Worm (Caenorhabditis elegans) whole organism, L1 larva: Measurements from ENCODE around the gene C25F9.15.

Experiments used
- aly-2 ChIP-seq: fragments of 150-350 bp; optimal IDR thresholded peaks from 2 replicates; lab custom pipeline; 2014; ENCODE audit warnings: missing biosample characterization, missing genetic modification characterization
- elt-2 ChIP-seq: sonication (generic microtip); optimal IDR thresholded peaks from 2 replicates; lab custom pipeline; 2016; ENCODE audit warnings: missing genetic modification characterization, mild to moderate bottlenecking, inconsistent platforms, missing compliant biosample characterization, missing genetic modification reagents
- grh-1 ChIP-seq: fragments of 200-800 bp; sonication (Bioruptor generic); IDR thresholded peaks from 2 replicates; pipeline ENCODE4 v1.3.6; 2022; ENCODE audit warnings: missing genetic modification reagents, missing genetic modification characterization, missing compliant biosample characterization
- hpl-2 ChIP-seq: fragments of 150-350 bp; optimal IDR thresholded peaks from 2 replicates; lab custom pipeline; 2014; ENCODE audit warnings: missing biosample characterization, missing genetic modification reagents, missing genetic modification characterization
- irx-1 ChIP-seq: sonication (generic microtip); optimal IDR thresholded peaks from 2 replicates; lab custom pipeline; 2016; ENCODE audit warnings: missing genetic modification characterization, missing compliant biosample characterization
- lin-35 ChIP-seq, 2 experiments: fragments of 150-350 bp; optimal IDR thresholded peaks; 2 replicates each; lab custom pipeline; 2014; ENCODE audit warnings: missing biosample characterization in 2 of 2, missing genetic modification characterization in 2 of 2, missing genetic modification reagents in 2 of 2
- mef-2 ChIP-seq: fragments of 150-350 bp; optimal IDR thresholded peaks from 2 replicates; lab custom pipeline; 2014; ENCODE audit warnings: missing biosample characterization, missing genetic modification characterization
- nhr-12 ChIP-seq: sonication (generic microtip); optimal IDR thresholded peaks from 2 replicates; lab custom pipeline; 2017; ENCODE audit warnings: missing biosample characterization, missing genetic modification characterization
- rnt-1 ChIP-seq: sonication (generic microtip); optimal IDR thresholded peaks from 2 replicates; lab custom pipeline; 2016; ENCODE audit warnings: mild to moderate bottlenecking, missing genetic modification characterization, moderate library complexity, missing compliant biosample characterization
- snpc-4 ChIP-seq: fragments of 150-350 bp; optimal IDR thresholded peaks from 2 replicates; lab custom pipeline; 2014; ENCODE audit warnings: missing biosample characterization, missing genetic modification characterization
- swsn-7 ChIP-seq: sonication (generic microtip); optimal IDR thresholded peaks from 2 replicates; lab custom pipeline; 2016; ENCODE audit warnings: missing genetic modification characterization, missing compliant biosample characterization
- unc-30 ChIP-seq: sonication (generic microtip); optimal IDR thresholded peaks from 2 replicates; lab custom pipeline; 2017; ENCODE audit warnings: missing biosample characterization, missing genetic modification characterization

The C25F9.15 gene

DNA sequence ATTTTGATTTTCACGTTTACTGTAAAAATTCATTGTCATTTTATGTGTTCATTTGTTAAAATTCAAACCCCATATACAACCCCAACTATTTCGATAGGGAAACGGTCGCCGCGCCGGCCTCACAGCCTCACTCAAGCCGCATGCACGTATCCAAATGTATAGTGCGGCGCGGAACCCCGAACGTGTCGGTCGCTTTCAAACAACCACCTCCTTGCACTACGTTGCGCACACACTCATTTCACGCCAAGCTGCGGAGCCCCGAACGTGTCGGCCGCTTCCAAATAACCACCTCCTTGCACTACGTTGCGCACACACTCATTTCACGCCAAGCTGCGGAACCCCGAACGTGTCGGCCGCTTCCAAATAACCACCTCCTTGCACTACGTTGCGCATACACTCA is 48.8 kb downstream of the C25F9.15 start:
- TF ChIP-seq snpc-4 (tag; lab: Kevin White, UChicago) = peak; percentile 48

DNA sequence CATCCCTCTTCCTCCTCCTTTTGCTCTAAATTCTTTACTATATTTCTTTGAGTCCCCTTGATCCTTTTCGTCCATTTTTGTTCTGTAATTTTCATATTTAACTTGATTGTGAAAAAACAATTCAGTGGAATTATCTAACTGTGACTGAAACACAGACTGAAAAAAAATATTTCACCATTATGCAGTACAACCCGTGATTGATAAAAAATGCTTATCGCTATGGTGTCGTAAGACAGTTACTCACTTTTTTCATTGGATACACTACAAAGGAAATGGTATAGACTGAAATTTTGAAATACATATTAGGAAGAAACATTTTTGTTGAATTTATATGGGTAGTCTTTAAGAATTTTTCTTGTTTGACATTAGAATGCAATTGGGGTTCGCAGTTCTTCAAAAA is 49.6 kb downstream of the C25F9.15 start, which contains the start of gene Y43F8B.23:
Gene Y43F8B.23, minus strand, starts transcription at position 75 of the 400 bp plus-strand sequence.
- TF ChIP-seq aly-2 (tag; lab: Kevin White, UChicago) = no peak
- TF ChIP-seq grh-1 (GFP tag; lab: Robert Waterston, UW) = no peak
- peak in 1 of 2 experiments; percentile 7 for TF ChIP-seq lin-35 (GFP tag; optimal IDR thresholded peaks at IDR 0.05; lab: Kevin White, UChicago)
- TF ChIP-seq mef-2 (tag; lab: Kevin White, UChicago) = no peak
- peak; percentile 48 for TF ChIP-seq elt-2

DNA sequence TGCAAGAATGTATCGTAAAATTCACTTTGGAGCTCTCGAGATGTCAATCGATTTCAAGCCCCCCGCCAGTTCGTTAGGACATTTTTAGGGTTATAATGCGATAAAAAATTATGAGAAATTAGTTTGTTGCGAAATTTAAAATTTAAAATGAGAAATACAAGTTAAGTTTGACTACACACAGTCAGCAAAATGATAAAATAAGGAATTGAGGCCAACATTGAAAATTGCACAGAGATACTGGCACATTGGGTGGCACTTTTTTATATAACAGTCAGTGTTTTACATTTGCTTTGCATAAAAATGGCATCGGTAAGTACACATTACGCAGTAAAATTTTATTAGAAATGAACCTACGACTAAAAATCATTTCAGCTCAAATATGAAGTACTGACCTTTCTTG is 50.1 kb downstream of the C25F9.15 start, which contains the start of gene Y43F8B.12:
Gene Y43F8B.12, plus strand, starts transcription at position 301 of the 400 bp plus-strand sequence.
- TF ChIP-seq irx-1 (no peak), swsn-7 (tag; lab: Kevin White, UChicago) (no peak), hpl-2 (GFP tag; lab: Kevin White, UChicago) (no peak), rnt-1 (no peak), unc-30 (no peak), nhr-12 (no peak)
